Fruit fly (Drosophila melanogaster) Kc167 (cell line): ENCODE results near the gene Trs20.

Experiments
- Myc ChIP-seq: fragments of >200 bp; optimal IDR thresholded peaks from 2 replicates; lab custom pipeline; 2017; ENCODE audit warnings: missing external identifiers
- Sin3A ChIP-seq: fragments of >200 bp; optimal IDR thresholded peaks from 2 replicates; lab custom pipeline; 2018; ENCODE audit warnings: missing external identifiers
- h ChIP-seq: fragments of >200 bp; optimal IDR thresholded peaks from 3 replicates; lab custom pipeline; 2018; ENCODE audit warnings: missing external identifiers
- insv ChIP-seq: fragments of >200 bp; optimal IDR thresholded peaks from 3 replicates; lab custom pipeline; 2018; ENCODE audit warnings: missing external identifiers
- psq ChIP-seq: fragments of >200 bp; optimal IDR thresholded peaks from 2 replicates; lab custom pipeline; 2017; ENCODE audit warnings: missing external identifiers
- ttk ChIP-seq: sonication (Bioruptor generic); optimal IDR thresholded peaks from 2 replicates; lab custom pipeline; 2017; ENCODE audit warnings: missing external identifiers

Trs20 gene

dm6 chr3L:16149418-16150160 is 18.2 kb upstream of the Trs20 start:
- no peak for TF ChIP-seq insv (lab: Kevin White, UChicago)
- no peak for TF ChIP-seq h
- no peak for TF ChIP-seq ttk (lab: Kevin White, UChicago)
- no peak for TF ChIP-seq Sin3A (lab: Kevin White, UChicago)
- no peak for TF ChIP-seq Myc (lab: Kevin White, UChicago)
- TF ChIP-seq psq (lab: Kevin White, UChicago): no peak

- TF ChIP-seq ttk (lab: Kevin White, UChicago) (no peak), h (no peak), psq (lab: Kevin White, UChicago) (no peak), Myc (lab: Kevin White, UChicago) (no peak), insv (lab: Kevin White, UChicago) (no peak), Sin3A (lab: Kevin White, UChicago) (no peak)
Observed at dm6 chr3L:16147819-16148236, 16.4 kb upstream of the Trs20 start.

dm6 chr3L:16147325-16147724 is 15.9 kb upstream of the Trs20 start:
- TF ChIP-seq h (no peak), insv (lab: Kevin White, UChicago) (no peak), Myc (lab: Kevin White, UChicago) (no peak), ttk (lab: Kevin White, UChicago) (no peak), psq (lab: Kevin White, UChicago) (no peak), Sin3A (lab: Kevin White, UChicago) (no peak)

dm6 chr3L:16146539-16146934 is 15.1 kb upstream of the Trs20 start:
- no peak for TF ChIP-seq h
- no peak for TF ChIP-seq insv (lab: Kevin White, UChicago)
- TF ChIP-seq Myc (lab: Kevin White, UChicago): no peak
- TF ChIP-seq ttk (lab: Kevin White, UChicago): no peak
- TF ChIP-seq psq (lab: Kevin White, UChicago): no peak
- no peak for TF ChIP-seq Sin3A (lab: Kevin White, UChicago)

- TF ChIP-seq psq (lab: Kevin White, UChicago) (no peak), Sin3A (lab: Kevin White, UChicago) (no peak), Myc (lab: Kevin White, UChicago) (no peak), insv (lab: Kevin White, UChicago) (no peak), h (no peak), ttk (lab: Kevin White, UChicago) (no peak)
Observed at dm6 chr3L:16145931-16146538, 14.6 kb upstream of the Trs20 start.

- TF ChIP-seq Sin3A (lab: Kevin White, UChicago) (no peak), insv (lab: Kevin White, UChicago) (no peak)
Observed at dm6 chr3L:16145282-16145681, 13.8 kb upstream of the Trs20 start.

DNA sequence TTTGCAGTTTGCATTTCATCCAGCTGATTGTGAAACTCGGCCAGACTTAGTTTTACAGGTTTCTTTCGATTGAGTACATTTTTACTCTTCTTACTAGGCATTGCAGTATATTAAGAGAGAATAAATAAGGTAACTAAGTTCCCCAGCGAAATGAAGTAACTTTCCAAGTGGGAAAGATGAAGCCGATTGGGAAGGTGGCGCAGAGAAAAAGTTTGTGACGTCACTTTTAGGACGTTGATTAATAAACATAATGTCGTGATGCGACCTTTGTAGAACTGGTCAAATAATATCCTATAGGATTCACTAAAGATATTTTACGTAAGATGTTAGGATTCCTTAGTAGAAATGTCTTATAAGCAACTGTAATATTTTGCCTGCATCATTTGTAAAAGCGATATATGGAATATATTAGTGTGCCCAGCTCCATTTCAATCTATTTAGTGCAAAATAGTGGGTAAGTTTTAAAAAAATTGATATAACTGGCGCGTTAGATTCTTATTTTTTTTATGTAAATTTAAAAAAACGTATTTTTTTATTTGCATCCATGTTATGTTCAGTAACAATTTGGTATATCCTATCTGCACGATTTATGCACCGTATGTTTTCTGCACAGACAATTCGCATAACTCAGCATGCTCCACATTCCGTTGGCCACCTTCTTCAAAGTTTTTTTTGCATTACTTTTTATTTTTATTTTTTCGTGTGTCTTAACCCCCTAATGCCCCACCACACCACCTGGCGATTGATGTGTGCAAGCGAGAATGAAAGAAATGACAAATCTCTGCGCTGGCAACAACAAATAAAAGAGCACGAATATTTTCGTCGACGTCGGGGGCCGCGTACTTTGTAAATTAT is 12.5 kb upstream of the Trs20 start, which contains the start of gene CG32152:
Gene CG32152 (minus strand): TSS at position 352 of the 855 bp plus-strand sequence.
- TF ChIP-seq insv (lab: Kevin White, UChicago): no peak
- TF ChIP-seq Myc (lab: Kevin White, UChicago): no peak
- no peak for TF ChIP-seq ttk (lab: Kevin White, UChicago)
- TF ChIP-seq psq (lab: Kevin White, UChicago): no peak
- TF ChIP-seq h: no peak
- TF ChIP-seq Sin3A (lab: Kevin White, UChicago): no peak

- TF ChIP-seq Myc (lab: Kevin White, UChicago) (no peak), ttk (lab: Kevin White, UChicago) (no peak), psq (lab: Kevin White, UChicago) (no peak), h (no peak), insv (lab: Kevin White, UChicago) (no peak), Sin3A (lab: Kevin White, UChicago) (no peak)
Observed at dm6 chr3L:16141556-16141955, 10.1 kb upstream of the Trs20 start.

- TF ChIP-seq Sin3A (lab: Kevin White, UChicago): no peak
- TF ChIP-seq h: no peak
- TF ChIP-seq Myc (lab: Kevin White, UChicago): no peak
- no peak for TF ChIP-seq psq (lab: Kevin White, UChicago)
- no peak for TF ChIP-seq ttk (lab: Kevin White, UChicago)
- no peak for TF ChIP-seq insv (lab: Kevin White, UChicago)
Observed at dm6 chr3L:16139131-16139530, 7.7 kb upstream of the Trs20 start.

dm6 chr3L:16137779-16138178 is 6.3 kb upstream of the Trs20 start, which contains the start of gene CG5157:
Gene CG5157 (minus strand): TSS chr3L:16137879.
- TF ChIP-seq ttk (lab: Kevin White, UChicago) (no peak), Sin3A (lab: Kevin White, UChicago) (no peak), Myc (lab: Kevin White, UChicago) (no peak), h (no peak), insv (lab: Kevin White, UChicago) (no peak)
